Worm (Caenorhabditis elegans): ENCODE results near the gene dep-1.

Gene dep-1

ce11 chrII:9014877-9015505, 4.6 kb downstream of the dep-1 start:
- TF ChIP-seq lin-14 (GFP tag; optimal IDR thresholded peaks at IDR 0.05): peak; percentile 70
- TF ChIP-seq blmp-1 (tag; optimal IDR thresholded peaks at IDR 0.05): peak; percentile 53
- TF ChIP-seq nhr-71 (tag; optimal IDR thresholded peaks at IDR 0.05): peak; percentile 21
- no peak for TF ChIP-seq lin-15B (tag; optimal IDR thresholded peaks at IDR 0.05)
- no peak for TF ChIP-seq efl-1 (optimal IDR thresholded peaks at IDR 0.05)
- peak in 1 of 2 experiments; percentile 37 for TF ChIP-seq efl-1 (GFP tag; optimal IDR thresholded peaks at IDR 0.05 in 1 of 2)
- peak; percentile 60 for TF ChIP-seq fkh-8 (tag; optimal IDR thresholded peaks at IDR 0.05)
- peak; percentile 92 for TF ChIP-seq dsc-1 (tag; optimal IDR thresholded peaks at IDR 0.05)
- TF ChIP-seq rnt-1 (tag; optimal IDR thresholded peaks at IDR 0.05): peak; percentile 7
- TF ChIP-seq nhr-84 (tag; optimal IDR thresholded peaks at IDR 0.05): no peak
- no peak for TF ChIP-seq isw-1 (GFP tag; IDR thresholded peaks at IDR 0.05)
- TF ChIP-seq egl-13 (tag; optimal IDR thresholded peaks at IDR 0.05): peak; percentile 38

- peak; percentile 61 for TF ChIP-seq dsc-1 (tag; optimal IDR thresholded peaks at IDR 0.05)
- peak; percentile 37 for TF ChIP-seq elt-2 (tag; optimal IDR thresholded peaks at IDR 0.05)
- no peak for TF ChIP-seq skn-1 (tag; optimal IDR thresholded peaks at IDR 0.05)
Observed at ce11 chrII:9014188-9014587, 5.4 kb downstream of the dep-1 start.

DNA sequence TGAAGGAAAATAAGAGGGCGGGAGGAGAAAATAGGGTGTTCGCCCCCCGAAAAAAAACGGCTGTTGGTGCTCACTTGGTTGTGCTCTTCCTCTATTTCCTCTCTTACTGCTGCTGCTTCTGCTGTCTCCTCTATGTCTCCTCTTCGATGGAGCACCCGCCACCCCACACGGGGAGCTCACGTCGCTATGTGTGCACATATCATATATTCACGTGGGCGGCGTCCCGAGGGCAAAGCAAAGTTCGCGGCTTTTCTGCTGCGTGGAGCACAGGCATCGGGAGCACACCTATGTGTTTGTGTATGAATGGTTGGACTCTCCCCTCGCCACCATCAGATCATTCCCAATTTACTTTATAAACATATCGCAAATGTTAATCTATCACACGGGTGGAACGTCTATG, 6.3 kb downstream of the dep-1 start:
- TF ChIP-seq irx-1 (tag; optimal IDR thresholded peaks at IDR 0.05) (peak; percentile 1), F16B12.6 (tag; optimal IDR thresholded peaks at IDR 0.05) (no peak), blmp-1 (tag; optimal IDR thresholded peaks at IDR 0.05) (no peak), lin-15B (tag; optimal IDR thresholded peaks at IDR 0.05) (no peak), nhr-28 (tag; optimal IDR thresholded peaks at IDR 0.05) (no peak), hlh-4 (tag; optimal IDR thresholded peaks at IDR 0.05) (no peak), fos-1 (tag; optimal IDR thresholded peaks at IDR 0.05) (no peak), hpl-2 (GFP tag; optimal IDR thresholded peaks at IDR 0.05) (no peak), aha-1 (tag; optimal IDR thresholded peaks at IDR 0.05) (no peak), zip-4 (GFP tag; optimal IDR thresholded peaks at IDR 0.05) (no peak), ceh-8 (GFP tag; optimal IDR thresholded peaks at IDR 0.05) (no peak), swsn-7 (tag; optimal IDR thresholded peaks at IDR 0.05) (peak; percentile 16), egl-13 (tag; optimal IDR thresholded peaks at IDR 0.05) (peak; percentile 2), sptf-1 (tag; optimal IDR thresholded peaks at IDR 0.05) (no peak), fkh-8 (tag; optimal IDR thresholded peaks at IDR 0.05) (peak; percentile 67), unc-130 (tag; optimal IDR thresholded peaks at IDR 0.05) (no peak), nhr-20 (tag; optimal IDR thresholded peaks at IDR 0.05) (peak; percentile 14), C34B4.2 (tag; optimal IDR thresholded peaks at IDR 0.05) (no peak), tbx-2 (tag; optimal IDR thresholded peaks at IDR 0.05) (peak; percentile 10), pag-3 (tag; optimal IDR thresholded peaks at IDR 0.05; ENCODE audit: borderline replicate concordance, insufficient read depth) (no peak), nhr-71 (tag; optimal IDR thresholded peaks at IDR 0.05) (peak; percentile 49), fkh-10 (GFP tag; optimal IDR thresholded peaks at IDR 0.05) (no peak), mdl-1 (tag; optimal IDR thresholded peaks at IDR 0.05) (peak in 1 of 2 experiments; percentile 75), nhr-47 (tag; optimal IDR thresholded peaks at IDR 0.05) (peak; percentile 19), mep-1 (tag; optimal IDR thresholded peaks at IDR 0.05) (no peak), ceh-90 (tag; optimal IDR thresholded peaks at IDR 0.05) (no peak), ceh-63 (GFP tag; optimal IDR thresholded peaks at IDR 0.05) (no peak), efl-1 (optimal IDR thresholded peaks at IDR 0.05) (no peak), efl-1 (GFP tag; optimal IDR thresholded peaks at IDR 0.05 in 1 of 2) (peak in 1 of 2 experiments; percentile 93), lin-14 (GFP tag; optimal IDR thresholded peaks at IDR 0.05) (peak; percentile 67), lsy-2 (tag; optimal IDR thresholded peaks at IDR 0.05) (peak in 1 of 2 experiments; percentile 0), aly-2 (tag; optimal IDR thresholded peaks at IDR 0.05) (no peak), xbp-1 (tag; optimal IDR thresholded peaks at IDR 0.05) (peak; percentile 30), unc-30 (tag; optimal IDR thresholded peaks at IDR 0.05) (no peak)

All from whole organism, L1 larva.